Worm (Caenorhabditis elegans): ENCODE measurements around the gene ten-1.

DNA sequence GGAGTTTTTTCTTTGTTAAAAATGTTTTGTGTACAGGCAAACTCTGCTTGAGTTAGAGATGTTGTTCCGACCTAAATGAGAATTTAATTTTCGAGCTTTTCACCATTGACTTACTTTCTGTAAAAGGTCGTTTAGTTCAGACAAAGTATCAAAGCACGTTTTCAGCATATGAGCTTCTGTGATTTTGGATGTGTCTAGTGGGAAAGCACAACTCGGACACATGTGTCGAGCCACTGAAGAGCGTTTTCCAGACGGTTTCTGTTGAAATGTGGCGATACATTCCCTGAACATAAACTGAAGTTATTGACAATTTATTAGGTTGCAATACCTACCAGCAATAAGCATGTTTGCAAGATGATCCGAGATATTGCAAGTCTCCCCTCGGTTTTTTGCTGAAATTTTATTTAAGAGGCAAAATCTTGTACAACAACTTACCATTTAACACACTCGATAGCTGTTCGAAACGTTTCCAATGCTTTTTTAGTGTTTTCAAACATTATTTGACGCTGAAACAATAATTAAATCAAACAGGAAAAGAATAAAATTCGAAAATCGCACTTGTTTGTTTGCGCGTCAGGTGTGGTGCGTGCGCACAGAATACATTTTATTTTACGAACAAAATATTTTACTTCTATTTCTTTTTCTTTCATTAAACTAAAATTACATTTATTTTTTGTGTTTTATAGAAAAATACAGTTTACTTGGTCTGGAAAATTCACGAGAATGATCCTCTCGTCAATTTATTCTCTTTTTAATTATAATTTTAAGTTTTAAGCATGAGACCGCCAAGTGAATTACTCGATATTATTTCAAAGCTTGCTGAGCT is 68.5 kb downstream of the ten-1 start, which contains the start of the genes brd-1 and K04C2.2:
- no peak for TF ChIP-seq ceh-18 (tag; optimal IDR thresholded peaks at IDR 0.05)
- no peak for TF ChIP-seq fkh-10 (GFP tag; optimal IDR thresholded peaks at IDR 0.05)
- TF ChIP-seq unc-42 (tag; optimal IDR thresholded peaks at IDR 0.05): no peak
- TF ChIP-seq ama-1 (optimal IDR thresholded peaks at IDR 0.05): no peak
- no peak for TF ChIP-seq K02D7.2 (tag; optimal IDR thresholded peaks at IDR 0.05)
- no peak for TF ChIP-seq ceh-9 (tag; optimal IDR thresholded peaks at IDR 0.05)
- TF ChIP-seq ceh-6 (GFP tag; optimal IDR thresholded peaks at IDR 0.05): no peak

Data from whole organism, late embryonic.